Worm (Caenorhabditis elegans) whole organism, mixed stage, embryonic: ENCODE data around the gene phf-15.

ENCODE experiments used
- blmp-1 ChIP-seq: fragments of 150-350 bp; optimal IDR thresholded peaks from 2 replicates; lab custom pipeline; 2014; ENCODE audit warnings: missing biosample characterization, missing genetic modification characterization
- ces-1 ChIP-seq: fragments of 150-350 bp; optimal IDR thresholded peaks from 2 replicates; lab custom pipeline; 2014; ENCODE audit warnings: missing biosample characterization, missing genetic modification reagents, missing genetic modification characterization
- elt-1 ChIP-seq: sonication (generic microtip); optimal IDR thresholded peaks from 2 replicates; lab custom pipeline; 2017; ENCODE audit warnings: missing genetic modification characterization, mild to moderate bottlenecking, missing compliant biosample characterization, antibody characterized with exemption, moderate library complexity, borderline replicate concordance; ENCODE audit not compliant: insufficient read depth
- lsy-2 ChIP-seq: fragments of 150-350 bp; optimal IDR thresholded peaks from 2 replicates; lab custom pipeline; 2014; ENCODE audit warnings: missing biosample characterization, missing genetic modification characterization
- nhr-28 ChIP-seq: fragments of 150-350 bp; optimal IDR thresholded peaks from 2 replicates; lab custom pipeline; 2014; ENCODE audit warnings: missing biosample characterization, missing genetic modification characterization
- pha-4 ChIP-seq: fragments of 150-350 bp; optimal IDR thresholded peaks from 2 replicates; lab custom pipeline; 2018; ENCODE audit warnings: missing biosample characterization, missing genetic modification reagents, missing genetic modification characterization
- unc-62 ChIP-seq: fragments of 150-350 bp; optimal IDR thresholded peaks from 2 replicates; lab custom pipeline; 2014; ENCODE audit warnings: missing biosample characterization, missing genetic modification reagents, missing genetic modification characterization

- TF ChIP-seq unc-62 (GFP tag; lab: Kevin White, UChicago) (no peak), ces-1 (GFP tag; lab: Kevin White, UChicago) (no peak), lsy-2 (tag; lab: Kevin White, UChicago) (no peak), pha-4 (tag; lab: Kevin White, UChicago) (no peak), elt-1 (tag; lab: Kevin White, UChicago) (peak; percentile 74), nhr-28 (tag; lab: Kevin White, UChicago) (no peak), blmp-1 (tag; lab: Kevin White, UChicago) (no peak)
These were observed 23.2 kb downstream of the phf-15 start for ce11 chrIII:3345835-3346234.
